Fruit fly (Drosophila melanogaster) Kc167 (cell line): ENCODE results near the gene CG2218.

Source experiments
- Sin3A ChIP-seq: fragments of >200 bp; optimal IDR thresholded peaks from 2 replicates; lab custom pipeline; 2018; ENCODE audit warnings: missing external identifiers
- h ChIP-seq: fragments of >200 bp; optimal IDR thresholded peaks from 3 replicates; lab custom pipeline; 2018; ENCODE audit warnings: missing external identifiers
- insv ChIP-seq: fragments of >200 bp; optimal IDR thresholded peaks from 3 replicates; lab custom pipeline; 2018; ENCODE audit warnings: missing external identifiers
- psq ChIP-seq: fragments of >200 bp; optimal IDR thresholded peaks from 2 replicates; lab custom pipeline; 2017; ENCODE audit warnings: missing external identifiers

dm6 chr3R:30466515-30466914 is 38.4 kb upstream of the CG2218 start:
- TF ChIP-seq h (no peak), Sin3A (no peak), insv (lab: Kevin White, UChicago) (no peak), psq (lab: Kevin White, UChicago) (no peak)
